Worm (Caenorhabditis elegans): ENCODE data around the gene rib-2.

Gene rib-2

ce11 chrIII:10718078-10718477, 24.5 kb upstream of the rib-2 start:
- peak; percentile 30 for TF ChIP-seq sma-9 (GFP tag; optimal IDR thresholded peaks at IDR 0.05)
- TF ChIP-seq sma-9 (tag; optimal IDR thresholded peaks at IDR 0.05) = no peak
- no peak for TF ChIP-seq unc-62 (GFP tag; optimal IDR thresholded peaks at IDR 0.05)
- no peak for TF ChIP-seq snpc-4 (tag; optimal IDR thresholded peaks at IDR 0.05)
- peak; percentile 3 for TF ChIP-seq Y55F3AM.14 (GFP tag; optimal IDR thresholded peaks at IDR 0.05)
- no peak for TF ChIP-seq sem-4 (tag; optimal IDR thresholded peaks at IDR 0.05)
- TF ChIP-seq mdl-1 (tag; optimal IDR thresholded peaks at IDR 0.05) = no peak
- TF ChIP-seq nhr-6 (tag; optimal IDR thresholded peaks at IDR 0.05) = no peak
- TF ChIP-seq crh-2 (tag; optimal IDR thresholded peaks at IDR 0.05) = peak; percentile 11
- TF ChIP-seq nhr-10 (tag; optimal IDR thresholded peaks at IDR 0.05) = no peak
- no peak for TF ChIP-seq nhr-23 (tag; optimal IDR thresholded peaks at IDR 0.05)
- no peak for TF ChIP-seq fos-1 (tag; optimal IDR thresholded peaks at IDR 0.05)
- peak; percentile 6 for TF ChIP-seq nhr-25 (tag; optimal IDR thresholded peaks at IDR 0.05)
- TF ChIP-seq ztf-4 (tag; optimal IDR thresholded peaks at IDR 0.05) = no peak

- TF ChIP-seq ztf-11 (tag; optimal IDR thresholded peaks at IDR 0.05) (no peak), crh-2 (tag; optimal IDR thresholded peaks at IDR 0.05) (peak; percentile 94), unc-62 (GFP tag; optimal IDR thresholded peaks at IDR 0.05) (no peak), blmp-1 (tag; optimal IDR thresholded peaks at IDR 0.05; ENCODE audit: insufficient read depth) (peak; percentile 55), F13H6.1 (tag; optimal IDR thresholded peaks at IDR 0.05) (peak; percentile 50), nhr-25 (tag; optimal IDR thresholded peaks at IDR 0.05) (peak; percentile 58), sem-4 (tag; optimal IDR thresholded peaks at IDR 0.05) (no peak), nhr-237 (tag; optimal IDR thresholded peaks at IDR 0.05) (no peak), ceh-16 (tag; optimal IDR thresholded peaks at IDR 0.05) (no peak), nhr-12 (tag; optimal IDR thresholded peaks at IDR 0.05) (no peak), nhr-23 (tag; optimal IDR thresholded peaks at IDR 0.05) (no peak), snpc-4 (tag; optimal IDR thresholded peaks at IDR 0.05) (no peak), peb-1 (tag; optimal IDR thresholded peaks at IDR 0.05) (no peak), egl-27 (tag; optimal IDR thresholded peaks at IDR 0.05) (no peak), aly-2 (tag; optimal IDR thresholded peaks at IDR 0.05) (no peak), lsy-2 (tag; optimal IDR thresholded peaks at IDR 0.05) (no peak), ama-1 (optimal IDR thresholded peaks at IDR 0.05) (no peak), skn-1 (tag; optimal IDR thresholded peaks at IDR 0.05) (no peak), ztf-1 (GFP tag; conservative IDR thresholded peaks at IDR 0.05) (no peak), zag-1 (tag; optimal IDR thresholded peaks at IDR 0.05) (no peak), mdl-1 (tag; optimal IDR thresholded peaks at IDR 0.05) (no peak), elt-1 (tag; optimal IDR thresholded peaks at IDR 0.05) (no peak), ZK546.5 (tag; optimal IDR thresholded peaks at IDR 0.05) (no peak), mab-5 (tag; optimal IDR thresholded peaks at IDR 0.05) (no peak), nhr-10 (tag; optimal IDR thresholded peaks at IDR 0.05) (no peak), unc-39 (tag; optimal IDR thresholded peaks at IDR 0.05) (no peak), elt-3 (tag; optimal IDR thresholded peaks at IDR 0.05) (no peak), lin-11 (tag; optimal IDR thresholded peaks at IDR 0.05) (no peak), unc-55 (GFP tag; optimal IDR thresholded peaks at IDR 0.05) (no peak), nhr-21 (tag; optimal IDR thresholded peaks at IDR 0.05) (no peak), nhr-6 (tag; optimal IDR thresholded peaks at IDR 0.05) (no peak), Y55F3AM.14 (GFP tag; optimal IDR thresholded peaks at IDR 0.05) (no peak), nhr-129 (tag; optimal IDR thresholded peaks at IDR 0.05) (peak; percentile 20), alr-1 (tag; optimal IDR thresholded peaks at IDR 0.05) (no peak), lin-13 (GFP tag; optimal IDR thresholded peaks at IDR 0.05) (peak; percentile 5), sma-3 (GFP tag; optimal IDR thresholded peaks at IDR 0.05) (peak; percentile 52), fos-1 (tag; optimal IDR thresholded peaks at IDR 0.05) (peak; percentile 61), dmd-4 (tag; optimal IDR thresholded peaks at IDR 0.05) (no peak), gmeb-1 (tag; optimal IDR thresholded peaks at IDR 0.05) (peak; percentile 9), ceh-82 (tag; optimal IDR thresholded peaks at IDR 0.05) (no peak), sma-9 (GFP tag; optimal IDR thresholded peaks at IDR 0.05) (peak; percentile 81), sma-9 (tag; optimal IDR thresholded peaks at IDR 0.05) (no peak), C34F6.9 (tag; optimal IDR thresholded peaks at IDR 0.05) (no peak), ztf-4 (tag; optimal IDR thresholded peaks at IDR 0.05) (no peak), nhr-77 (tag; optimal IDR thresholded peaks at IDR 0.05) (no peak), nhr-11 (tag; optimal IDR thresholded peaks at IDR 0.05) (no peak), R02D3.7 (tag; optimal IDR thresholded peaks at IDR 0.05) (no peak), lin-39 (tag; optimal IDR thresholded peaks at IDR 0.05) (no peak), mbf-1 (tag; optimal IDR thresholded peaks at IDR 0.05) (no peak)
These were observed 23.6 kb upstream of the rib-2 start for ce11 chrIII:10719057-10719456.
